Fruit fly (Drosophila melanogaster) whole organism, wandering third instar larva: ENCODE measurements around the gene CG12084.

Experiments used
- Abd-B ChIP-seq: fragments of >200 bp; optimal IDR thresholded peaks from 2 replicates; lab custom pipeline; 2017; ENCODE audit warnings: missing biosample characterization, missing genetic modification characterization
- CG32264 ChIP-seq: fragments of 200-800 bp; sonication (Bioruptor generic); optimal IDR thresholded peaks from 2 replicates; lab custom pipeline; 2016; ENCODE audit warnings: missing biosample characterization, missing genetic modification characterization
- CG9705 ChIP-seq: fragments of 200-800 bp; sonication (Bioruptor generic); optimal IDR thresholded peaks from 2 replicates; lab custom pipeline; 2018; ENCODE audit warnings: missing biosample characterization, mild to moderate bottlenecking, missing genetic modification characterization
- CrebA ChIP-seq: fragments of 200-800 bp; sonication (Bioruptor generic); optimal IDR thresholded peaks from 2 replicates; lab custom pipeline; 2016; ENCODE audit warnings: missing biosample characterization, mild to moderate bottlenecking, missing genetic modification characterization, borderline replicate concordance
- Dfd ChIP-seq: fragments of >200 bp; optimal IDR thresholded peaks from 2 replicates; lab custom pipeline; 2017; ENCODE audit warnings: missing biosample characterization, missing genetic modification characterization
- Dif ChIP-seq: fragments of 200-275, 200-300 bp; sonication (Bioruptor generic); optimal IDR thresholded peaks from 2 replicates; lab custom pipeline; 2018; ENCODE audit warnings: missing biosample characterization, missing genetic modification characterization; ENCODE audit not compliant: partially characterized antibody
- HLH106 ChIP-seq: fragments of 200-800 bp; optimal IDR thresholded peaks from 3 replicates; lab custom pipeline; 2019; ENCODE audit warnings: missing biosample characterization, mild to moderate bottlenecking, missing genetic modification characterization, moderate library complexity
- Hnf4 ChIP-seq: fragments of 200-800 bp; sonication (Bioruptor generic); optimal IDR thresholded peaks from 2 replicates; lab custom pipeline; 2016; ENCODE audit warnings: missing biosample characterization, mild to moderate bottlenecking, missing genetic modification characterization
- Hr78 ChIP-seq: fragments of >200 bp; optimal IDR thresholded peaks from 2 replicates; lab custom pipeline; 2017; ENCODE audit warnings: missing biosample characterization, missing genetic modification characterization
- Hr83 ChIP-seq: fragments of 200-300 bp; sonication (Bioruptor generic); optimal IDR thresholded peaks from 2 replicates; lab custom pipeline; 2016; ENCODE audit warnings: missing biosample characterization, mild to moderate bottlenecking, missing genetic modification characterization, moderate library complexity; ENCODE audit not compliant: poor library complexity, severe bottlenecking
- Jra ChIP-seq: sonication (Bioruptor generic); optimal IDR thresholded peaks from 2 replicates; lab custom pipeline; 2016; ENCODE audit warnings: missing biosample characterization, missing genetic modification characterization
- Mio ChIP-seq: sonication (Bioruptor generic); optimal IDR thresholded peaks from 2 replicates; lab custom pipeline; 2016; ENCODE audit warnings: missing biosample characterization, missing genetic modification characterization
- Myc ChIP-seq: fragments of >200 bp; optimal IDR thresholded peaks from 2 replicates; lab custom pipeline; 2017
- OdsH ChIP-seq: fragments of 200-800 bp; sonication (Bioruptor generic); optimal IDR thresholded peaks from 2 replicates; lab custom pipeline; 2016; ENCODE audit warnings: missing biosample characterization, mild to moderate bottlenecking, missing genetic modification characterization
- Rel ChIP-seq, 2 experiments: fragments of 200-800 bp; sonication (Bioruptor generic) in 1 of 2; optimal IDR thresholded peaks; 2 replicates in 1 of 2; 3 replicates in 1 of 2; lab custom pipeline; 2016 to 2019; ENCODE audit warnings: mild to moderate bottlenecking in 2 of 2, missing biosample characterization in 2 of 2, missing genetic modification characterization in 2 of 2, moderate library complexity in 1 of 2
- Sp1 ChIP-seq: fragments of 200-800 bp; sonication (Bioruptor generic); optimal IDR thresholded peaks from 3 replicates; lab custom pipeline; 2019; ENCODE audit warnings: missing biosample characterization, mild to moderate bottlenecking, missing genetic modification characterization, moderate library complexity
- Vsx2 ChIP-seq: fragments of 200-300, 225-300 bp; sonication (Bioruptor generic); optimal IDR thresholded peaks from 2 replicates; lab custom pipeline; 2018; ENCODE audit warnings: missing biosample characterization, missing genetic modification characterization; ENCODE audit not compliant: partially characterized antibody
- br ChIP-seq: fragments of 200-800 bp; sonication (Bioruptor generic); optimal IDR thresholded peaks from 2 replicates; lab custom pipeline; 2016; ENCODE audit warnings: missing biosample characterization, missing genetic modification characterization
- brk ChIP-seq: fragments of 200-800 bp; sonication (Bioruptor generic); optimal IDR thresholded peaks from 2 replicates; lab custom pipeline; 2016; ENCODE audit warnings: missing biosample characterization, mild to moderate bottlenecking, missing genetic modification characterization
- dl ChIP-seq, 2 experiments: fragments of 175-275, 200-275 bp in 1 of 2; fragments of 200-275 bp in 1 of 2; sonication (Bioruptor generic); optimal IDR thresholded peaks; lab custom pipeline; 2018; ENCODE audit warnings: mild to moderate bottlenecking in 2 of 2, missing biosample characterization in 2 of 2, missing genetic modification characterization in 2 of 2, moderate library complexity in 2 of 2; ENCODE audit not compliant: partially characterized antibody in 2 of 2, insufficient read depth in 1 of 2
- dmrt93B ChIP-seq: fragments of 200-800 bp; sonication (Bioruptor generic); optimal IDR thresholded peaks from 2 replicates; lab custom pipeline; 2018; ENCODE audit warnings: missing biosample characterization, mild to moderate bottlenecking, missing genetic modification characterization
- dsf ChIP-seq: sonication (Bioruptor generic); optimal IDR thresholded peaks from 2 replicates; lab custom pipeline; 2016; ENCODE audit warnings: missing biosample characterization, missing genetic modification characterization, borderline replicate concordance
- ey ChIP-seq: fragments of 200-800 bp; sonication (Bioruptor generic); optimal IDR thresholded peaks from 2 replicates; lab custom pipeline; 2016; ENCODE audit warnings: missing biosample characterization, missing genetic modification characterization
- foxo ChIP-seq, 2 experiments: fragments of 200-800 bp; sonication (Bioruptor generic); optimal IDR thresholded peaks; 2 replicates in 1 of 2; 3 replicates in 1 of 2; lab custom pipeline; 2016 to 2017; ENCODE audit warnings: missing biosample characterization in 2 of 2, missing genetic modification characterization in 2 of 2
- fru ChIP-seq: fragments of 200-800 bp; sonication (Bioruptor generic); optimal IDR thresholded peaks from 3 replicates; lab custom pipeline; 2016; ENCODE audit warnings: missing biosample characterization, mild to moderate bottlenecking, missing genetic modification characterization
- h ChIP-seq: fragments of 200-800 bp; sonication (Bioruptor generic); optimal IDR thresholded peaks from 3 replicates; lab custom pipeline; 2016; ENCODE audit warnings: missing biosample characterization, mild to moderate bottlenecking, missing genetic modification characterization
- jim ChIP-seq: fragments of 175-275, 200-325 bp; sonication (Bioruptor generic); optimal IDR thresholded peaks from 2 replicates; lab custom pipeline; 2016; ENCODE audit warnings: missing biosample characterization, mild to moderate bottlenecking, missing genetic modification characterization
- lola ChIP-seq: fragments of >200 bp; optimal IDR thresholded peaks from 2 replicates; lab custom pipeline; 2017; ENCODE audit warnings: missing biosample characterization, missing genetic modification characterization
- pan ChIP-seq: fragments of >200 bp; optimal IDR thresholded peaks from 2 replicates; lab custom pipeline; 2017
- psq ChIP-seq: fragments of 200-800 bp; sonication (Bioruptor generic); optimal IDR thresholded peaks from 3 replicates; lab custom pipeline; 2017; ENCODE audit warnings: missing biosample characterization, mild to moderate bottlenecking, missing genetic modification characterization, moderate library complexity
- rgr ChIP-seq: fragments of 200-800 bp; sonication (Bioruptor generic); optimal IDR thresholded peaks from 3 replicates; lab custom pipeline; 2016; ENCODE audit warnings: missing biosample characterization, mild to moderate bottlenecking, missing genetic modification characterization
- sage ChIP-seq: fragments of 200-800 bp; sonication (Bioruptor generic); optimal IDR thresholded peaks from 2 replicates; lab custom pipeline; 2016; ENCODE audit warnings: missing biosample characterization, mild to moderate bottlenecking, missing genetic modification characterization
- sv ChIP-seq: fragments of 200-800 bp; sonication (Bioruptor generic); optimal IDR thresholded peaks from 3 replicates; lab custom pipeline; 2016; ENCODE audit warnings: missing biosample characterization, missing genetic modification characterization
- tai ChIP-seq: sonication (Bioruptor generic); optimal IDR thresholded peaks from 2 replicates; lab custom pipeline; 2016; ENCODE audit warnings: missing biosample characterization, missing genetic modification characterization
- usp ChIP-seq: fragments of >200 bp; optimal IDR thresholded peaks from 2 replicates; lab custom pipeline; 2017; ENCODE audit warnings: missing biosample characterization, missing genetic modification characterization

The CG12084 gene

dm6 chr3L:1496408-1496807, at the start of gene CG12084:
CG12084 (minus strand) TSS chr3L:1496643.
- TF ChIP-seq tai (GFP tag; lab: Kevin White, UChicago) (no peak), sv (GFP tag; lab: Kevin White, UChicago) (no peak), rgr (GFP tag; lab: Kevin White, UChicago) (no peak), Mio (no peak), dmrt93B (no peak), dl (GFP tag; optimal IDR thresholded peaks at IDR 0.05; lab: Kevin White, UChicago; ENCODE audit: insufficient read depth in 1 of 2, partially characterized antibody in 2 of 2) (no peak)
- TF ChIP-seq, all 38 proteins: peak for 0

DNA sequence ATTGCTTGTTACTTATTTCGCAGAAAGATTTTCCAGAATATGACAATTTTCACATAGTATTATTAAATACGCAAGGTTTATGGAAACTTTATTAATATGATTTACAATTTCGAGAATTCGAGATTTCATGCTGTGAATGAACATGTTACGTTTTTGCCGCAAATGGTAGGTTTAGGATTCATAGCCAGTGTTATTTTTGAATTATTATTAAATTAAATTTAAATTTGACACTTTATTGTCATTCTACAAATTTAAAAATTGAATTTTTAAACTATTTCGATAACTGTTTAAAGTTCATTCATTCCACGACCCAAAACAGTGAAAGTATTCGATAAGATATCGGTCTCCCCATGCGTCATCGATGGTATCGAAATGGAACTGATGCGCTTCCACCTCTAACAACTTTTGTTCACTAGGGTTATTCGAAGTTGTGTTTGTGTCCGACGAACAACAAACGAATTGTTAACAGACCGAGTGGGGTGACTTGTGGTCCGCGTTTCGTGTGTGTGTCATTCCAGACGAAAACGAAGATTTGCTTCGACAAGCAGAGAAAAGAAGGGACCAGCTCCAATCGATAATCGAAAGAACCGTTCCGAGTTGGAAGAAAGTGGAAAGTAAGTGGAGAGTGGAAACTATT, 49.4 kb upstream of the CG12084 start, which contains the start of the genes CG32313 and Pcyt1:
CG32313 (minus strand) TSS at position 51 of the 637 bp plus-strand sequence.
Pcyt1 (plus strand) TSS at position 400 of the 637 bp plus-strand sequence.
- TF ChIP-seq foxo (GFP tag; optimal IDR thresholded peaks at IDR 0.05; lab: Kevin White, UChicago) (peak in 1 of 2 experiments; percentile 6), usp (GFP tag; lab: Kevin White, UChicago) (no peak), Hr83 (GFP tag; lab: Kevin White, UChicago) (peak; percentile 31), dmrt93B (no peak), br (GFP tag; lab: Kevin White, UChicago) (peak; percentile 33), Hnf4 (no peak), Abd-B (GFP tag; lab: Kevin White, UChicago) (no peak), Sp1 (GFP tag; lab: Kevin White, UChicago) (peak; percentile 27), Dif (GFP tag; lab: Kevin White, UChicago) (peak; percentile 81), Jra (GFP tag; lab: Kevin White, UChicago) (peak; percentile 13)
- TF ChIP-seq, all 38 proteins: peak for 6

DNA sequence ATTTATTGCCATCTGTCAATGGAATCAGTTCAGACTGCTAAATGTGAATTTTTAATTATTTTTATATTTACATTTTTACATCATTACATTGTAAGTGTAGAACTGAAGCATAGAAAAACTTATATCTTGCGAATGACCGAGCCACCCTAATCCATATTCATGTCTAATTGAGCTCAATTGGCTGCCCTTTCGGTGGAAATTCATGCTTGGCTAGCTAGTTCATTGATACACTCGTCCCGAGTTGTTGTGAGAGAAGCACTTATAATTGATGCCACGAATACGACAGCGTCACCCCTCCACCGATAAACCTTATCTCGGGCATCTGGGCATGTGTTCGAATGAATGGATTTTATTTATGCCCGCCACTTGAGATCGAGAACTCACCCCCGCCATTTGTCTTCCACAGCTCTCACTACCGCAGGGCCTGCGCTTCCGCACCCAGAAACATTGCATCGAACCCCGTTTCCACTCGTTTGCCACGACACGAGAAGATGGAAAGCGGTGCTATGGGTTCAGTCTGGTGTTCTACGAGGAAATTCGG, 41.9 kb upstream of the CG12084 start:
- TF ChIP-seq Sp1 (GFP tag; lab: Kevin White, UChicago) (no peak), dsf (GFP tag; lab: Kevin White, UChicago) (no peak), ey (GFP tag; lab: Kevin White, UChicago) (no peak), foxo (GFP tag; optimal IDR thresholded peaks at IDR 0.05; lab: Kevin White, UChicago) (no peak), Hr78 (GFP tag; lab: Kevin White, UChicago) (no peak), psq (GFP tag; lab: Kevin White, UChicago) (no peak), usp (GFP tag; lab: Kevin White, UChicago) (no peak), Dif (GFP tag; lab: Kevin White, UChicago) (no peak), CG32264 (GFP tag; lab: Kevin White, UChicago) (no peak), lola (no peak), Dfd (GFP tag; lab: Kevin White, UChicago) (no peak), Mio (no peak), pan (lab: Kevin White, UChicago) (no peak), sv (GFP tag; lab: Kevin White, UChicago) (no peak), Myc (lab: Kevin White, UChicago) (no peak), CG9705 (GFP tag; lab: Kevin White, UChicago) (no peak), tai (GFP tag; lab: Kevin White, UChicago) (no peak), HLH106 (no peak)

dm6 chr3L:1537353-1537752, 40.9 kb upstream of the CG12084 start:
- TF ChIP-seq fru (GFP tag; lab: Kevin White, UChicago) = no peak
- no peak for TF ChIP-seq pan (lab: Kevin White, UChicago)
- TF ChIP-seq h = no peak
- no peak for TF ChIP-seq sage (GFP tag; lab: Kevin White, UChicago)
- no peak for TF ChIP-seq OdsH (GFP tag; lab: Kevin White, UChicago)
- TF ChIP-seq sv (GFP tag; lab: Kevin White, UChicago) = no peak
- TF ChIP-seq lola = no peak
- no peak for TF ChIP-seq tai (GFP tag; lab: Kevin White, UChicago)
- no peak for TF ChIP-seq br (GFP tag; lab: Kevin White, UChicago)
- no peak for TF ChIP-seq psq (GFP tag; lab: Kevin White, UChicago)
- TF ChIP-seq Hnf4 = no peak
- no peak for TF ChIP-seq Rel (GFP tag; optimal IDR thresholded peaks at IDR 0.05; lab: Kevin White, UChicago)
- no peak for TF ChIP-seq Rel (tag; optimal IDR thresholded peaks at IDR 0.05; lab: Kevin White, UChicago)
- TF ChIP-seq CrebA (GFP tag; lab: Kevin White, UChicago) = no peak
- no peak for TF ChIP-seq jim (GFP tag; lab: Kevin White, UChicago)
- no peak for TF ChIP-seq brk (GFP tag; lab: Kevin White, UChicago)
- TF ChIP-seq CG9705 (GFP tag; lab: Kevin White, UChicago) = no peak
- no peak for TF ChIP-seq Mio
- TF ChIP-seq dl (GFP tag; optimal IDR thresholded peaks at IDR 0.05; lab: Kevin White, UChicago; ENCODE audit: insufficient read depth in 1 of 2, partially characterized antibody in 2 of 2) = no peak
- TF ChIP-seq Jra (GFP tag; lab: Kevin White, UChicago) = no peak
- TF ChIP-seq Vsx2 (GFP tag; lab: Kevin White, UChicago) = no peak
